Worm (Caenorhabditis elegans) whole organism, mixed stage, embryonic: Measurements from ENCODE around the gene far-3.

Experiments used
- blmp-1 ChIP-seq: fragments of 150-350 bp; optimal IDR thresholded peaks from 2 replicates; lab custom pipeline; 2014; ENCODE audit warnings: missing biosample characterization, missing genetic modification characterization
- elt-3 ChIP-seq: fragments of 150-350 bp; optimal IDR thresholded peaks from 2 replicates; lab custom pipeline; 2014; ENCODE audit warnings: missing biosample characterization, missing genetic modification characterization
- lin-13 ChIP-seq: fragments of 150-350 bp; optimal IDR thresholded peaks from 2 replicates; lab custom pipeline; 2014; ENCODE audit warnings: missing biosample characterization, missing genetic modification characterization
- lin-32 ChIP-seq: fragments of 200-800 bp; sonication (Bioruptor generic); optimal IDR thresholded peaks from 2 replicates; lab custom pipeline; 2018; ENCODE audit warnings: mild to moderate bottlenecking, missing genetic modification characterization, missing compliant biosample characterization
- mep-1 ChIP-seq: fragments of 150-350 bp; optimal IDR thresholded peaks from 2 replicates; lab custom pipeline; 2017; ENCODE audit warnings: missing biosample characterization, missing genetic modification reagents, missing genetic modification characterization, inconsistent platforms
- nhr-12 ChIP-seq: fragments of 150-350 bp; optimal IDR thresholded peaks from 2 replicates; lab custom pipeline; 2014; ENCODE audit warnings: missing biosample characterization, missing genetic modification characterization
- nhr-237 ChIP-seq: fragments of 150-350 bp; optimal IDR thresholded peaks from 2 replicates; lab custom pipeline; 2014; ENCODE audit warnings: missing biosample characterization, missing genetic modification characterization
- nhr-76 ChIP-seq: sonication (generic microtip); optimal IDR thresholded peaks from 2 replicates; lab custom pipeline; 2017; ENCODE audit warnings: missing biosample characterization, missing genetic modification characterization
- snpc-4 ChIP-seq: fragments of 150-350 bp; optimal IDR thresholded peaks from 2 replicates; lab custom pipeline; 2014; ENCODE audit warnings: missing biosample characterization, missing genetic modification characterization
- unc-62 ChIP-seq: fragments of 150-350 bp; optimal IDR thresholded peaks from 2 replicates; lab custom pipeline; 2014; ENCODE audit warnings: missing biosample characterization, missing genetic modification reagents, missing genetic modification characterization

DNA sequence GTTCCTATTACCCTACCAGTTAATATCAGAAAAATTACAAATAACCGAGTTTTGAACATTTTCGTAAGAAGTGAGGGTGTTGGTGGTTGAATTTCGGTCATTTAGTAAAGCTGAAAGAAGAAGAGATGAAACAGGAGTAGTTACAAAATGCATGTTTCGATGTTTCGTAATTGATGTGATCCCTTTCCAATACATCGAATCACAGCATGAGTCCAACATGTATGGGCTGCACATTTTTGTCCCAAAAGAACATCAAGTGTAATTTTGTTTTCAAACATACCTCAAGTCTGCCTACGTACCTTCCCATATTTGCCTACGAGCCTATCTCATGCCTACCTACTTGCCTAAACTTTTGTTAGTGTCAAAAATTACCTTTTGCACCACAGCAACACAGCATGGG lies 39.1 kb upstream of the far-3 start, which contains the start of gene W07G4.2:
- TF ChIP-seq unc-62 (GFP tag; lab: Kevin White, UChicago): no peak
- TF ChIP-seq snpc-4 (tag; lab: Kevin White, UChicago): no peak
- no peak for TF ChIP-seq nhr-237 (tag; lab: Kevin White, UChicago)
- no peak for TF ChIP-seq mep-1 (tag; lab: Kevin White, UChicago)
- TF ChIP-seq nhr-76 (tag; lab: Kevin White, UChicago): no peak
- TF ChIP-seq blmp-1 (tag; lab: Kevin White, UChicago): no peak
- TF ChIP-seq elt-3: no peak
- no peak for TF ChIP-seq lin-32 (GFP tag; lab: Kevin White, UChicago)
- TF ChIP-seq lin-13 (tag; lab: Kevin White, UChicago): no peak
- TF ChIP-seq nhr-12 (tag; lab: Kevin White, UChicago): no peak
